Fruit fly (Drosophila melanogaster) whole organism, prepupa: ENCODE measurements around the gene CG6733.

Source experiments
- CG10669 ChIP-seq: fragments of 200-800 bp; sonication (Bioruptor generic); optimal IDR thresholded peaks from 3 replicates; lab custom pipeline; 2018; ENCODE audit warnings: missing biosample characterization, mild to moderate bottlenecking, missing genetic modification characterization, moderate library complexity
- CG11902 ChIP-seq: fragments of 200-800 bp; sonication (Bioruptor generic); optimal IDR thresholded peaks from 3 replicates; lab custom pipeline; 2016; ENCODE audit warnings: missing biosample characterization, missing genetic modification characterization
- CG15336 ChIP-seq: fragments of 200-800 bp; sonication (Bioruptor generic); IDR thresholded peaks from 2 replicates; pipeline ENCODE4 v1.3.6; 2022; ENCODE audit warnings: missing biosample characterization, missing genetic modification characterization
- CG1621 ChIP-seq: fragments of 200-800 bp; sonication (Bioruptor generic); optimal IDR thresholded peaks from 3 replicates; lab custom pipeline; 2018; ENCODE audit warnings: missing biosample characterization, mild to moderate bottlenecking, missing genetic modification characterization
- CG3032 ChIP-seq: fragments of 200-800 bp; optimal IDR thresholded peaks from 2 replicates; lab custom pipeline; 2019; ENCODE audit warnings: missing biosample characterization, mild to moderate bottlenecking, missing genetic modification characterization, moderate library complexity
- CG32006 ChIP-seq: fragments of 200-800 bp; sonication (Bioruptor generic); optimal IDR thresholded peaks from 3 replicates; lab custom pipeline; 2017; ENCODE audit warnings: missing biosample characterization, mild to moderate bottlenecking, missing genetic modification characterization
- CG34406 ChIP-seq: fragments of 200-800 bp; sonication (Bioruptor generic); optimal IDR thresholded peaks from 3 replicates; lab custom pipeline; 2016; ENCODE audit warnings: missing biosample characterization, missing genetic modification characterization
- CG3919 ChIP-seq: fragments of 200-800 bp; sonication (Bioruptor generic); optimal IDR thresholded peaks from 3 replicates; lab custom pipeline; 2016; ENCODE audit warnings: missing biosample characterization, missing genetic modification characterization
- CG6163 ChIP-seq: fragments of 200-800 bp; sonication (Bioruptor generic); IDR thresholded peaks from 3 replicates; pipeline ENCODE4 v1.3.6; 2022; ENCODE audit warnings: missing biosample characterization, missing genetic modification characterization
- CG6276 ChIP-seq: fragments of 200-800 bp; sonication (Bioruptor generic); optimal IDR thresholded peaks from 2 replicates; lab custom pipeline; 2017; ENCODE audit warnings: missing biosample characterization, mild to moderate bottlenecking, missing genetic modification characterization
- CG6792 ChIP-seq: fragments of 200-800 bp; sonication (Bioruptor generic); optimal IDR thresholded peaks from 3 replicates; lab custom pipeline; 2016; ENCODE audit warnings: missing biosample characterization, missing genetic modification characterization
- CG7368 ChIP-seq: fragments of 200-800 bp; sonication (Bioruptor generic); optimal IDR thresholded peaks from 3 replicates; lab custom pipeline; 2016; ENCODE audit warnings: missing biosample characterization, missing genetic modification characterization
- CG8119 ChIP-seq: fragments of 200-800 bp; sonication (Bioruptor generic); IDR thresholded peaks from 3 replicates; pipeline ENCODE4 v1.3.6; 2022; ENCODE audit warnings: missing biosample characterization, missing genetic modification characterization
- CG8319 ChIP-seq: fragments of 200-800 bp; sonication (Bioruptor generic); optimal IDR thresholded peaks from 3 replicates; lab custom pipeline; 2016; ENCODE audit warnings: missing biosample characterization, missing genetic modification characterization
- CG9139 ChIP-seq: fragments of 200-800 bp; sonication (Bioruptor generic); optimal IDR thresholded peaks from 3 replicates; lab custom pipeline; 2017; ENCODE audit warnings: missing biosample characterization, mild to moderate bottlenecking, missing genetic modification characterization
- Eip75B ChIP-seq: fragments of 200-800 bp; sonication (Bioruptor generic); optimal IDR thresholded peaks from 3 replicates; lab custom pipeline; 2016; ENCODE audit warnings: missing biosample characterization, missing genetic modification characterization
- Eip93F ChIP-seq: fragments of 200-800 bp; sonication (Bioruptor generic); optimal IDR thresholded peaks from 2 replicates; lab custom pipeline; 2016; ENCODE audit warnings: missing biosample characterization, mild to moderate bottlenecking, missing genetic modification characterization
- Ets21C ChIP-seq: fragments of 200-800 bp; sonication (Bioruptor generic); optimal IDR thresholded peaks from 3 replicates; lab custom pipeline; 2016; ENCODE audit warnings: missing biosample characterization, missing genetic modification characterization
- Gug ChIP-seq: fragments of 200-800 bp; sonication (Bioruptor generic); IDR thresholded peaks from 2 replicates; pipeline ENCODE4 v1.3.6; 2022; ENCODE audit warnings: missing biosample characterization, missing genetic modification characterization
- Hr38 ChIP-seq: sonication (Bioruptor generic); optimal IDR thresholded peaks from 2 replicates; lab custom pipeline; 2016; ENCODE audit warnings: missing biosample characterization, missing genetic modification characterization
- Lpt ChIP-seq: fragments of 200-800 bp; sonication (Bioruptor generic); optimal IDR thresholded peaks from 3 replicates; lab custom pipeline; 2016; ENCODE audit warnings: missing biosample characterization, missing genetic modification characterization
- Met ChIP-seq: fragments of 200-800 bp; sonication (Bioruptor generic); optimal IDR thresholded peaks from 3 replicates; lab custom pipeline; 2016; ENCODE audit warnings: missing biosample characterization, missing genetic modification characterization
- OdsH ChIP-seq: fragments of 200-800 bp; sonication (Bioruptor generic); optimal IDR thresholded peaks from 3 replicates; lab custom pipeline; 2016; ENCODE audit warnings: missing biosample characterization, missing genetic modification characterization
- Sox102F ChIP-seq: fragments of 200-800 bp; sonication (Bioruptor generic); optimal IDR thresholded peaks from 2 replicates; lab custom pipeline; 2016; ENCODE audit warnings: missing biosample characterization, mild to moderate bottlenecking, missing genetic modification characterization
- Sox15 ChIP-seq: fragments of 200-800 bp; sonication (Bioruptor generic); optimal IDR thresholded peaks from 3 replicates; lab custom pipeline; 2016; ENCODE audit warnings: missing biosample characterization, missing genetic modification characterization
- achi ChIP-seq: fragments of 200-800 bp; sonication (Bioruptor generic); optimal IDR thresholded peaks from 3 replicates; lab custom pipeline; 2016; ENCODE audit warnings: missing biosample characterization, missing genetic modification characterization
- cyc ChIP-seq: fragments of 200-800 bp; sonication (Bioruptor generic); optimal IDR thresholded peaks from 3 replicates; lab custom pipeline; 2016; ENCODE audit warnings: missing biosample characterization, missing genetic modification characterization
- eg ChIP-seq: fragments of 200-800 bp; sonication (Bioruptor generic); IDR thresholded peaks from 3 replicates; pipeline ENCODE4 v1.3.6; 2022; ENCODE audit warnings: missing biosample characterization, missing genetic modification characterization
- esn ChIP-seq: fragments of 200-800 bp; sonication (Bioruptor generic); optimal IDR thresholded peaks from 2 replicates; lab custom pipeline; 2016; ENCODE audit warnings: missing biosample characterization, mild to moderate bottlenecking, missing genetic modification characterization, moderate library complexity
- fd59A ChIP-seq: fragments of 200-800 bp; sonication (Bioruptor generic); optimal IDR thresholded peaks from 2 replicates; lab custom pipeline; 2017; ENCODE audit warnings: missing biosample characterization, mild to moderate bottlenecking, missing genetic modification characterization, missing genetic modification reagents
- fkh ChIP-seq: fragments of 200-800 bp; sonication (Bioruptor generic); optimal IDR thresholded peaks from 3 replicates; lab custom pipeline; 2017; ENCODE audit warnings: missing biosample characterization, mild to moderate bottlenecking, missing genetic modification characterization, moderate library complexity
- pdm3 ChIP-seq: fragments of 200-800 bp; sonication (Bioruptor generic); optimal IDR thresholded peaks from 3 replicates; lab custom pipeline; 2016; ENCODE audit warnings: missing biosample characterization, missing genetic modification characterization
- svp ChIP-seq: fragments of 200-800 bp; sonication (Bioruptor generic); peaks from one replicate; lab custom pipeline; 2016; ENCODE audit warnings: missing biosample characterization, missing genetic modification characterization
- vri ChIP-seq: fragments of 200-800 bp; sonication (Bioruptor generic); optimal IDR thresholded peaks from 3 replicates; lab custom pipeline; 2016; ENCODE audit warnings: missing biosample characterization, mild to moderate bottlenecking, missing genetic modification characterization

The CG6733 gene

DNA sequence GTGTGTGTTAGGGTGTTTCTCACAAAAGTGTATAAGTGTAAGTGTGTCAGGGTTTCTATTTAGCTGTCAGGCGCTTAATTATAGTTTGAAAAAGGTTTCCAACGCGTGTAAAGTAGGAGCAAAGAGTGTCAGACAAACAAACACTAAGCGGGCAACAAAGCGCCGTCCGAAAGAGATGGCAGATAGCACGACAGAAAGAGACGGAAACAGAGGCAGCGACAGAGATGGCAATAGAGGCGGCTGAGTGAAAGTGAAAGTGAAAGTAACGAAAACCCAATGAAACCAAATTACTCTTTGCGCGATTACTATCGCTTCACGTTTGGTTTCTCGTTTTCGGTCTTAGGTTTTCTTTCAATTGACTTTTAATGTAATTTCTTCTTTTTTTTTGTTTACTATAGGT lies 23.0 kb upstream of the CG6733 start:
- no peak for TF ChIP-seq CG11902
- no peak for TF ChIP-seq pdm3 (GFP tag; lab: Kevin White, UChicago)
- TF ChIP-seq CG8319: no peak
- TF ChIP-seq achi (GFP tag; lab: Kevin White, UChicago): no peak
- TF ChIP-seq eg: no peak
- no peak for TF ChIP-seq Gug (GFP tag; lab: Robert Waterston, UW)
- TF ChIP-seq Ets21C: no peak
- no peak for TF ChIP-seq Sox15 (GFP tag; lab: Kevin White, UChicago)
- no peak for TF ChIP-seq CG9139 (GFP tag; lab: Kevin White, UChicago)
- no peak for TF ChIP-seq CG3919
- TF ChIP-seq Eip93F: no peak
- TF ChIP-seq CG34406 (GFP tag; lab: Kevin White, UChicago): no peak
- no peak for TF ChIP-seq OdsH (GFP tag; lab: Kevin White, UChicago)
- no peak for TF ChIP-seq Sox102F (GFP tag; lab: Kevin White, UChicago)
- TF ChIP-seq CG32006: no peak
- no peak for TF ChIP-seq CG15336
- TF ChIP-seq esn: no peak
- TF ChIP-seq Met (GFP tag; lab: Kevin White, UChicago): no peak
- TF ChIP-seq CG8119 (GFP tag; lab: Robert Waterston, UW): no peak

DNA sequence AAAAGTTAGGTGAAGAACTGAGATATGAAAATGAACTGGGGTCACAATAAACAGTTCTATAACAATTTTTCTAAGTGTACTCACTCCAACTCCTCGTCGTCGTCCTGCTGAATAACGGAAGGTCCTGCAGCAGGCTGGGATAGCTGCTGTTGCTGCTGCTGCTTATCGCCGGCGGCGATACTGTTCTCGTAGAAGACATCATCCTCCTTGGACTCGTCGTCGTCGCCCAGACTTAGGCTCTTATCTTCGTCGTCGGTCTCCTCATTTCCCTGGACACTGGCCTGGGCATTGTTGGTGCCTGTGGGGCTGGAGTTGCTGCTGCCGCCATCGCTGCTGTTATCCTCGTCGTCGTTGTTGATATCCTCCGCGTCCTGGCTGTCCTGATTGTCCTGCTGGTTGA lies 16.3 kb upstream of the CG6733 start:
- TF ChIP-seq CG10669 (GFP tag; lab: Kevin White, UChicago) (no peak), svp (peak; percentile 45)

DNA sequence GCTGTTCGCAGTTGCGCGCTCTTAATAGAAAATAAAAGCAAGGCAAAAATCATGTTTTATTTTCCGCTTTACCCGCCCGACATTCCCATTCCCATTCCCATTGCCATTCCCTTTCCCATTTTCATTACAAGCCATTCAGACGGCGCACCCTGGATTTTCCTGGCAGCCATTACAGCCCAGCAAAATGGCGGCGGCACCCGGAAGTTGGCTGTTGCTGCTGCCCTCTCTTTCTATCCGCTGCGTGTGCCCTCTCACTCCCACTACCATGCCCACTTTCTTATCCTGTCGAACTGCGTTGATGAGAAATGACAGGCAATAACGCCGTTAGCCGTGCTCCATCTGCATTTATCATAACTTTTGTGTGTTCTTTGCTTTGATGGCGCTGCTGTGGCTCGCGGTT lies 9.3 kb upstream of the CG6733 start:
- no peak for TF ChIP-seq fd59A
- no peak for TF ChIP-seq CG3032
- no peak for TF ChIP-seq CG6792 (GFP tag; lab: Kevin White, UChicago)
- TF ChIP-seq CG8319: no peak
- no peak for TF ChIP-seq Eip75B
- TF ChIP-seq Hr38 (GFP tag; lab: Kevin White, UChicago): no peak
- no peak for TF ChIP-seq CG7368 (GFP tag; lab: Kevin White, UChicago)
- no peak for TF ChIP-seq Ets21C
- no peak for TF ChIP-seq OdsH (GFP tag; lab: Kevin White, UChicago)
- TF ChIP-seq cyc: no peak

DNA sequence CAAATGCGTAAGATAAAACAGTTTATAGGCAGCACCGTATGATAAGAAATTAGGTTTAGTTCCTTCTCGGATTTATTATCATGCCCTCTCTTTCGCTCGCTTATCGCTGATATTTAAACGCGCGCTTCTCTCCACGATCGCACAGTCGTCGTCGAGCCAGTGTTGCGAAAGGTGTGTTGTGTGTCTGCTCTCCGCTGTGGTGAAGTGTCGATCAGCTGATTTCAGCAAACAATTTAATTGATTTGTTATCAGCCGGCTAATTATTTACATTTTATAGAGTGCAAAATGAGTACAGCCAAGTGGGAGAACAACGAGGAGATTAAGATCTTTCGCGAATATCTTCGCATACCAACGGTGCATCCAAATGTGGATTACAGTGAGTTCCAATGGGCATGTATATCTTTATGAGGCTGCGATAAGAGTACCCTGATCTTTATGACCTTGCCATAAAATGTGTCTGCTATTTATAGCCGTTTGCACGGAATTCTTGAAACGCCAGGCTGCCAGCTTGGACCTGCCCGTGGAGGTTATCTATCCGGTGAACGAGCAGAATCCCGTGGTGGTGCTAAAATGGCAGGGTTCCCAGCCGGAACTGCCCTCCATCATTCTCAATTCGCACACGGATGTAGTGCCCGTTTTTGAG lies 5.8 kb upstream of the CG6733 start, which contains the start of the genes CG17110 and CG6726:
Gene CG17110 (plus strand): TSS at position 139 of the 643 bp plus-strand sequence.
Gene CG6726 (plus strand): TSS at position 139 of the 643 bp plus-strand sequence.
- TF ChIP-seq CG1621 (tag; lab: Kevin White, UChicago): no peak
- peak; percentile 97 for TF ChIP-seq svp
- peak; percentile 30 for TF ChIP-seq vri (GFP tag; lab: Kevin White, UChicago)
- no peak for TF ChIP-seq Lpt (GFP tag; lab: Kevin White, UChicago)
- TF ChIP-seq CG6276 (GFP tag; lab: Kevin White, UChicago): peak; percentile 4
- TF ChIP-seq fkh (GFP tag; lab: Kevin White, UChicago): peak; percentile 72
- TF ChIP-seq CG3919: no peak

DNA sequence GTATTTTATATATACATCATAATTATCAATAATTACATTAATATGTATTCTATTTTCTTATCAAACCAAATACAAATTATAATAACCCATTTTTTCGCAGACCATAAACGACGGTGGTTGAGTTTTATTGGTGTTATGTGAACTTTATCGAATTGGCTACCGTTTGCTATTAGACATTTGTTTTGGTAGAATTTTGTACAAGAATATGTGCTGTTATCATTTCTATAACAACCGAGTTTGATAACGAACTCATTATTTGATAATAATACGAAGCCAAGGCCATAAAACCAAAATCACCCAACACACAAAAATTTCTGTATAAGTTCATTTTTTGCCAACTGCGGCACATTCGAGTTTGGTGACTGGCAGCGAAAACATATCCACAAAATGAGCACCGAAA lies 2.2 kb upstream of the CG6733 start, which contains the start of gene CG17109:
Gene CG17109 (plus strand): TSS at position 345 of the 400 bp plus-strand sequence.
- TF ChIP-seq CG6163 (GFP tag; lab: Robert Waterston, UW) (no peak), Gug (GFP tag; lab: Robert Waterston, UW) (no peak), vri (GFP tag; lab: Kevin White, UChicago) (peak; percentile 73)
- TF ChIP-seq, all 60 proteins: peak for 1
